Fruit fly (Drosophila melanogaster) whole organism, embryonic: Measurements from ENCODE around the gene mRpL17.

Experiments
- Atf3 ChIP-seq: fragments of 200-800 bp; sonication (Bioruptor generic); optimal IDR thresholded peaks from 3 replicates; lab custom pipeline; 2016; ENCODE audit warnings: missing biosample characterization, missing genetic modification characterization
- CG12744 ChIP-seq: fragments of 200-800 bp; sonication (Bioruptor generic); optimal IDR thresholded peaks from 2 replicates; lab custom pipeline; 2016; ENCODE audit warnings: missing biosample characterization, missing genetic modification characterization
- CG13624 ChIP-seq: fragments of 200-800 bp; sonication (Bioruptor generic); optimal IDR thresholded peaks from 2 replicates; lab custom pipeline; 2016; ENCODE audit warnings: missing biosample characterization, missing genetic modification characterization
- CG13894 ChIP-seq: fragments of 200-800 bp; sonication (Bioruptor generic); optimal IDR thresholded peaks from 3 replicates; lab custom pipeline; 2018; ENCODE audit warnings: missing biosample characterization, mild to moderate bottlenecking, missing genetic modification characterization, moderate library complexity
- CG15011 ChIP-seq: fragments of 200-800 bp; sonication (Bioruptor generic); optimal IDR thresholded peaks from 3 replicates; lab custom pipeline; 2018; ENCODE audit warnings: missing biosample characterization, mild to moderate bottlenecking, missing genetic modification characterization
- CG15479 ChIP-seq: fragments of 200-800 bp; sonication (Bioruptor generic); optimal IDR thresholded peaks from 3 replicates; lab custom pipeline; 2019; ENCODE audit warnings: missing biosample characterization, mild to moderate bottlenecking, missing genetic modification characterization, moderate library complexity
- CG18599 ChIP-seq: fragments of 200-800 bp; sonication (Bioruptor generic); optimal IDR thresholded peaks from 3 replicates; lab custom pipeline; 2017; ENCODE audit warnings: missing biosample characterization, missing genetic modification characterization, mild to moderate bottlenecking, moderate library complexity, missing genetic modification reagents
- CG2129 ChIP-seq: fragments of 200-800 bp; sonication (Bioruptor generic); IDR thresholded peaks from 2 replicates; pipeline ENCODE4 v1.3.6; 2022; ENCODE audit warnings: missing biosample characterization, missing genetic modification characterization; ENCODE audit not compliant: partially characterized antibody
- CG31441 ChIP-seq: fragments of 200-800 bp; sonication (Bioruptor generic); IDR thresholded peaks from 2 replicates; pipeline ENCODE4 v1.3.6; 2022; ENCODE audit warnings: missing biosample characterization, missing genetic modification characterization
- CG6791 ChIP-seq: fragments of 200-800 bp; sonication (Bioruptor generic); IDR thresholded peaks from 3 replicates; pipeline ENCODE4 v1.3.6; 2022; ENCODE audit warnings: missing biosample characterization, missing genetic modification characterization; ENCODE audit not compliant: partially characterized antibody
- CG7928 ChIP-seq: fragments of 200-800 bp; sonication (Bioruptor generic); optimal IDR thresholded peaks from 2 replicates; lab custom pipeline; 2017; ENCODE audit warnings: missing biosample characterization, mild to moderate bottlenecking, missing genetic modification characterization
- CG8290 ChIP-seq, 3 experiments: fragments of 200-800 bp; sonication (Bioruptor generic); optimal IDR thresholded peaks; 2 replicates each; lab custom pipeline; 2016 to 2019; ENCODE audit warnings: missing biosample characterization in 3 of 3, missing genetic modification characterization in 3 of 3, mild to moderate bottlenecking in 2 of 3, moderate library complexity in 1 of 3
- CG8388 ChIP-seq: fragments of 200-800 bp; sonication (Bioruptor generic); optimal IDR thresholded peaks from 2 replicates; lab custom pipeline; 2019; ENCODE audit warnings: missing biosample characterization, mild to moderate bottlenecking, missing genetic modification characterization, moderate library complexity
- CG8765 ChIP-seq: fragments of 200-800 bp; sonication (Bioruptor generic); IDR thresholded peaks from 2 replicates; pipeline ENCODE4 v1.3.6; 2022; ENCODE audit warnings: missing biosample characterization, missing genetic modification characterization
- CG8924 ChIP-seq: fragments of 200-800 bp; optimal IDR thresholded peaks from 3 replicates; lab custom pipeline; 2019; ENCODE audit warnings: missing biosample characterization, mild to moderate bottlenecking, missing genetic modification characterization, moderate library complexity
- CTCF ChIP-seq: fragments of 200-800 bp; sonication (Bioruptor generic); optimal IDR thresholded peaks from 2 replicates; lab custom pipeline; 2017; ENCODE audit warnings: missing biosample characterization, mild to moderate bottlenecking, missing genetic modification characterization, moderate library complexity
- Deaf1 ChIP-seq: fragments of 200-800 bp; optimal IDR thresholded peaks from 3 replicates; lab custom pipeline; 2019; ENCODE audit warnings: missing biosample characterization, mild to moderate bottlenecking, missing genetic modification characterization, moderate library complexity
- HLH54F ChIP-seq: fragments of 200-800 bp; sonication (Bioruptor generic); optimal IDR thresholded peaks from 3 replicates; lab custom pipeline; 2016; ENCODE audit warnings: missing biosample characterization, missing genetic modification characterization
- Hr78 ChIP-seq, 2 experiments: fragments of 200-800 bp in 1 of 2; fragments of >200 bp in 1 of 2; sonication (Bioruptor generic) in 1 of 2; optimal IDR thresholded peaks; 2 replicates each; lab custom pipeline; 2017 to 2019; ENCODE audit warnings: missing biosample characterization in 2 of 2, missing genetic modification characterization in 2 of 2, mild to moderate bottlenecking in 1 of 2, moderate library complexity in 1 of 2
- Kr ChIP-seq: fragments of 200-800 bp; sonication (Bioruptor generic); optimal IDR thresholded peaks from 2 replicates; lab custom pipeline; 2017; ENCODE audit warnings: missing biosample characterization, mild to moderate bottlenecking, missing genetic modification characterization
- Med ChIP-seq: fragments of 200-800 bp; sonication (Bioruptor generic); peaks from one replicate; lab custom pipeline; 2016; ENCODE audit warnings: missing biosample characterization, missing genetic modification characterization, mild to moderate bottlenecking, inconsistent platforms, moderate library complexity
- NC2α ChIP-seq: fragments of 200-800 bp; sonication (Bioruptor generic); optimal IDR thresholded peaks from 2 replicates; lab custom pipeline; 2016; ENCODE audit warnings: missing biosample characterization, missing genetic modification characterization
- NK7.1 ChIP-seq: fragments of 200-800 bp; sonication (Bioruptor generic); optimal IDR thresholded peaks from 3 replicates; lab custom pipeline; 2016; ENCODE audit warnings: missing biosample characterization, missing genetic modification characterization
- Neu2 ChIP-seq: fragments of 200-800 bp; sonication (Bioruptor generic); optimal IDR thresholded peaks from 3 replicates; lab custom pipeline; 2016; ENCODE audit warnings: missing biosample characterization, missing genetic modification characterization, borderline replicate concordance
- Pdp1 ChIP-seq, 2 experiments: fragments of 200-800 bp; sonication (Bioruptor generic); optimal IDR thresholded peaks; 3 replicates each; lab custom pipeline; 2016; ENCODE audit warnings: missing biosample characterization in 2 of 2, missing genetic modification characterization in 2 of 2, mild to moderate bottlenecking in 1 of 2, moderate library complexity in 1 of 2
- Ptx1 ChIP-seq: fragments of 200-800 bp; sonication (Bioruptor generic); IDR thresholded peaks from 2 replicates; pipeline ENCODE4 v1.3.6; 2022; ENCODE audit warnings: missing biosample characterization, missing genetic modification characterization
- Ssrp ChIP-seq: fragments of 200-800 bp; sonication (Bioruptor generic); optimal IDR thresholded peaks from 2 replicates; lab custom pipeline; 2018; ENCODE audit warnings: missing biosample characterization, mild to moderate bottlenecking, missing genetic modification characterization, moderate library complexity
- YL-1 ChIP-seq: fragments of 200-800 bp; sonication (Bioruptor generic); optimal IDR thresholded peaks from 3 replicates; lab custom pipeline; 2017; ENCODE audit warnings: missing biosample characterization, mild to moderate bottlenecking, missing genetic modification characterization
- abd-A ChIP-seq: fragments of 200-800 bp; sonication (Bioruptor generic); optimal IDR thresholded peaks from 3 replicates; lab custom pipeline; 2019; ENCODE audit warnings: missing biosample characterization, mild to moderate bottlenecking, missing genetic modification characterization, moderate library complexity
- ac ChIP-seq: fragments of 200-800 bp; sonication (Bioruptor generic); optimal IDR thresholded peaks from 3 replicates; lab custom pipeline; 2017; ENCODE audit warnings: missing biosample characterization, mild to moderate bottlenecking, missing genetic modification characterization
- bbx ChIP-seq: fragments of 200-800 bp; sonication (Bioruptor generic); IDR thresholded peaks from 2 replicates; pipeline ENCODE4 v1.3.6; 2022; ENCODE audit warnings: missing biosample characterization, missing genetic modification characterization; ENCODE audit not compliant: partially characterized antibody
- btn ChIP-seq: fragments of 200-800 bp; sonication (Bioruptor generic); optimal IDR thresholded peaks from 2 replicates; lab custom pipeline; 2016; ENCODE audit warnings: missing biosample characterization, missing genetic modification characterization
- chn ChIP-seq: fragments of 200-800 bp; sonication (Bioruptor generic); optimal IDR thresholded peaks from 2 replicates; lab custom pipeline; 2016; ENCODE audit warnings: missing biosample characterization, missing genetic modification characterization
- crol ChIP-seq: fragments of 200-800 bp; sonication (Bioruptor generic); IDR thresholded peaks from 2 replicates; pipeline ENCODE4 v1.3.6; 2022; ENCODE audit warnings: missing biosample characterization, missing genetic modification characterization
- ewg ChIP-seq: fragments of 200-800 bp; sonication (Bioruptor generic); optimal IDR thresholded peaks from 3 replicates; lab custom pipeline; 2017; ENCODE audit warnings: mild to moderate bottlenecking, missing biosample characterization, missing genetic modification reagents, missing genetic modification characterization
- ftz-f1 ChIP-seq: fragments of 200-800 bp; sonication (Bioruptor generic); optimal IDR thresholded peaks from 2 replicates; lab custom pipeline; 2016; ENCODE audit warnings: missing biosample characterization, missing genetic modification characterization
- ind ChIP-seq: fragments of 200-800 bp; sonication (Bioruptor generic); optimal IDR thresholded peaks from 3 replicates; lab custom pipeline; 2016; ENCODE audit warnings: missing biosample characterization, missing genetic modification characterization
- ken ChIP-seq: fragments of 200-800 bp; sonication (Bioruptor generic); IDR thresholded peaks from 3 replicates; pipeline ENCODE4 v1.3.6; 2022; ENCODE audit warnings: missing biosample characterization, missing genetic modification characterization
- mld ChIP-seq: fragments of 200-800 bp; sonication (Bioruptor generic); IDR thresholded peaks from 3 replicates; pipeline ENCODE4 v1.3.6; 2022; ENCODE audit warnings: missing biosample characterization, missing genetic modification characterization; ENCODE audit not compliant: partially characterized antibody
- nerfin-1 ChIP-seq: fragments of 200-800 bp; sonication (Bioruptor generic); optimal IDR thresholded peaks from 3 replicates; lab custom pipeline; 2019; ENCODE audit warnings: missing biosample characterization, mild to moderate bottlenecking, missing genetic modification characterization, moderate library complexity
- phol ChIP-seq: fragments of 200-800 bp; sonication (Bioruptor generic); optimal IDR thresholded peaks from 3 replicates; lab custom pipeline; 2018; ENCODE audit warnings: missing biosample characterization, mild to moderate bottlenecking, missing genetic modification characterization, moderate library complexity
- pros ChIP-seq: fragments of 200-800 bp; sonication (Bioruptor generic); optimal IDR thresholded peaks from 3 replicates; lab custom pipeline; 2019; ENCODE audit warnings: missing biosample characterization, mild to moderate bottlenecking, missing genetic modification characterization, moderate library complexity
- sug ChIP-seq: fragments of 200-800 bp; optimal IDR thresholded peaks from 2 replicates; lab custom pipeline; 2019; ENCODE audit warnings: missing biosample characterization, mild to moderate bottlenecking, missing genetic modification characterization, moderate library complexity
- tll ChIP-seq, 2 experiments: fragments of 200-800 bp in 1 of 2; fragments of >200 bp in 1 of 2; sonication (Bioruptor generic) in 1 of 2; optimal IDR thresholded peaks; 2 replicates each; lab custom pipeline; 2017 to 2019; ENCODE audit warnings: missing biosample characterization in 2 of 2, missing genetic modification characterization in 2 of 2, mild to moderate bottlenecking in 1 of 2, moderate library complexity in 1 of 2
- trem ChIP-seq: fragments of 200-800 bp; optimal IDR thresholded peaks from 3 replicates; lab custom pipeline; 2019; ENCODE audit warnings: missing biosample characterization, mild to moderate bottlenecking, missing genetic modification characterization, moderate library complexity
- zfh1 ChIP-seq: fragments of 200-800 bp; sonication (Bioruptor generic); IDR thresholded peaks from 3 replicates; pipeline ENCODE4 v1.3.6; 2022; ENCODE audit warnings: missing biosample characterization, missing genetic modification characterization

mRpL17 gene

dm6 chr3L:291583-292145 is 27.1 kb downstream of the mRpL17 start:
- TF ChIP-seq Pdp1 (GFP tag; optimal IDR thresholded peaks at IDR 0.05; lab: Kevin White, UChicago) (peak in 1 of 2 experiments; percentile 100), CG15479 (GFP tag; lab: Kevin White, UChicago) (peak; percentile 72), NK7.1 (GFP tag; lab: Kevin White, UChicago) (no peak), Hr78 (GFP tag; optimal IDR thresholded peaks at IDR 0.05; lab: Kevin White, UChicago) (peak in 1 of 2 experiments; percentile 100), Med (GFP tag; lab: Kevin White, UChicago) (peak; percentile 49), crol (GFP tag; lab: Robert Waterston, UW) (0 out of 2 replicates have a peak, but pooled peaks have one; percentile 9), CG15011 (GFP tag; lab: Kevin White, UChicago) (no peak), CG13624 (GFP tag; lab: Kevin White, UChicago) (no peak), Deaf1 (tag; lab: Kevin White, UChicago) (peak; percentile 53), tll (GFP tag; optimal IDR thresholded peaks at IDR 0.05; lab: Kevin White, UChicago) (peak in 1 of 2 experiments; percentile 64), CG8290 (GFP tag; optimal IDR thresholded peaks at IDR 0.05; lab: Kevin White, UChicago) (no peak), CG8290 (tag; optimal IDR thresholded peaks at IDR 0.05; lab: Kevin White, UChicago) (peak in 1 of 2 experiments; percentile 27), abd-A (tag; lab: Kevin White, UChicago) (peak; percentile 67), CG8924 (tag; lab: Kevin White, UChicago) (no peak), phol (no peak), pros (GFP tag; lab: Kevin White, UChicago) (peak; percentile 0), Ptx1 (GFP tag; lab: Robert Waterston, UW) (no peak), ken (GFP tag; lab: Robert Waterston, UW) (0 out of 3 replicates have a peak, but pooled peaks have one; percentile 41), Kr (GFP tag; lab: Kevin White, UChicago) (peak; percentile 41), sug (no peak), bbx (0 out of 2 replicates have a peak, but pooled peaks have one; percentile 16)

- TF ChIP-seq ac (GFP tag; lab: Kevin White, UChicago) (peak; percentile 11), trem (peak; percentile 76), CG13894 (peak; percentile 5), YL-1 (GFP tag; lab: Kevin White, UChicago) (peak; percentile 68), CG12744 (no peak), CG31441 (GFP tag; lab: Robert Waterston, UW) (peak; percentile 31; the same call in 1 of the 2 replicates), btn (GFP tag; lab: Kevin White, UChicago) (no peak), ftz-f1 (GFP tag; lab: Kevin White, UChicago) (no peak), Hr78 (GFP tag; optimal IDR thresholded peaks at IDR 0.05; lab: Kevin White, UChicago) (peak in 1 of 2 experiments; percentile 98), NC2α (no peak), nerfin-1 (tag; lab: Kevin White, UChicago) (peak; percentile 40), CG2129 (no peak), CG18599 (GFP tag; lab: Kevin White, UChicago) (peak; percentile 16), CG7928 (GFP tag; lab: Kevin White, UChicago) (peak; percentile 16), crol (GFP tag; lab: Robert Waterston, UW) (no peak), zfh1 (GFP tag; lab: Robert Waterston, UW) (0 out of 3 replicates have a peak, but pooled peaks have one; percentile 24), ind (no peak), NK7.1 (GFP tag; lab: Kevin White, UChicago) (no peak), HLH54F (GFP tag; lab: Kevin White, UChicago) (peak; percentile 6), Ssrp (no peak), mld (GFP tag; lab: Robert Waterston, UW) (no peak), ewg (GFP tag; lab: Kevin White, UChicago) (peak; percentile 95), chn (peak; percentile 7), CTCF (peak; percentile 57), CG8765 (GFP tag; lab: Robert Waterston, UW) (no peak), Atf3 (GFP tag; lab: Kevin White, UChicago) (no peak), Neu2 (GFP tag; lab: Kevin White, UChicago) (peak; percentile 34), CG8388 (GFP tag; lab: Kevin White, UChicago) (no peak), CG6791 (GFP tag; lab: Robert Waterston, UW) (0 out of 3 replicates have a peak, but pooled peaks have one; percentile 7)
Observed at dm6 chr3L:292146-292776, 27.7 kb downstream of the mRpL17 start.
